Fruit fly (Drosophila melanogaster) whole organism, wandering third instar larva: ENCODE results near the gene fu.

Experiments used
- Abd-B ChIP-seq: fragments of >200 bp; optimal IDR thresholded peaks from 2 replicates; lab custom pipeline; 2017; ENCODE audit warnings: missing biosample characterization, missing genetic modification characterization
- CG32264 ChIP-seq: fragments of 200-800 bp; sonication (Bioruptor generic); optimal IDR thresholded peaks from 2 replicates; lab custom pipeline; 2016; ENCODE audit warnings: missing biosample characterization, missing genetic modification characterization
- CrebA ChIP-seq: fragments of 200-800 bp; sonication (Bioruptor generic); optimal IDR thresholded peaks from 2 replicates; lab custom pipeline; 2016; ENCODE audit warnings: missing biosample characterization, mild to moderate bottlenecking, missing genetic modification characterization, borderline replicate concordance
- Dif ChIP-seq: fragments of 200-275, 200-300 bp; sonication (Bioruptor generic); optimal IDR thresholded peaks from 2 replicates; lab custom pipeline; 2018; ENCODE audit warnings: missing biosample characterization, missing genetic modification characterization; ENCODE audit not compliant: partially characterized antibody
- GATAd ChIP-seq: sonication (Bioruptor generic); optimal IDR thresholded peaks from 2 replicates; lab custom pipeline; 2016; ENCODE audit warnings: missing biosample characterization, missing genetic modification characterization
- HLH106 ChIP-seq: fragments of 200-800 bp; optimal IDR thresholded peaks from 3 replicates; lab custom pipeline; 2019; ENCODE audit warnings: missing biosample characterization, mild to moderate bottlenecking, missing genetic modification characterization, moderate library complexity
- Hnf4 ChIP-seq: fragments of 200-800 bp; sonication (Bioruptor generic); optimal IDR thresholded peaks from 2 replicates; lab custom pipeline; 2016; ENCODE audit warnings: missing biosample characterization, mild to moderate bottlenecking, missing genetic modification characterization
- Hr78 ChIP-seq: fragments of >200 bp; optimal IDR thresholded peaks from 2 replicates; lab custom pipeline; 2017; ENCODE audit warnings: missing biosample characterization, missing genetic modification characterization
- Hr83 ChIP-seq: fragments of 200-300 bp; sonication (Bioruptor generic); optimal IDR thresholded peaks from 2 replicates; lab custom pipeline; 2016; ENCODE audit warnings: missing biosample characterization, mild to moderate bottlenecking, missing genetic modification characterization, moderate library complexity; ENCODE audit not compliant: poor library complexity, severe bottlenecking
- Jra ChIP-seq: sonication (Bioruptor generic); optimal IDR thresholded peaks from 2 replicates; lab custom pipeline; 2016; ENCODE audit warnings: missing biosample characterization, missing genetic modification characterization
- Myc ChIP-seq: fragments of >200 bp; optimal IDR thresholded peaks from 2 replicates; lab custom pipeline; 2017
- N ChIP-seq: fragments of >200 bp; optimal IDR thresholded peaks from 2 replicates; lab custom pipeline; 2018; ENCODE audit warnings: missing biosample characterization, missing external identifiers, missing genetic modification characterization
- Rel ChIP-seq, 2 experiments: fragments of 200-800 bp; sonication (Bioruptor generic) in 1 of 2; optimal IDR thresholded peaks; 2 replicates in 1 of 2; 3 replicates in 1 of 2; lab custom pipeline; 2016 to 2019; ENCODE audit warnings: mild to moderate bottlenecking in 2 of 2, missing biosample characterization in 2 of 2, missing genetic modification characterization in 2 of 2, moderate library complexity in 1 of 2
- br ChIP-seq: fragments of 200-800 bp; sonication (Bioruptor generic); optimal IDR thresholded peaks from 2 replicates; lab custom pipeline; 2016; ENCODE audit warnings: missing biosample characterization, missing genetic modification characterization
- brk ChIP-seq: fragments of 200-800 bp; sonication (Bioruptor generic); optimal IDR thresholded peaks from 2 replicates; lab custom pipeline; 2016; ENCODE audit warnings: missing biosample characterization, mild to moderate bottlenecking, missing genetic modification characterization
- dsf ChIP-seq: sonication (Bioruptor generic); optimal IDR thresholded peaks from 2 replicates; lab custom pipeline; 2016; ENCODE audit warnings: missing biosample characterization, missing genetic modification characterization, borderline replicate concordance
- foxo ChIP-seq, 2 experiments: fragments of 200-800 bp; sonication (Bioruptor generic); optimal IDR thresholded peaks; 2 replicates in 1 of 2; 3 replicates in 1 of 2; lab custom pipeline; 2016 to 2017; ENCODE audit warnings: missing biosample characterization in 2 of 2, missing genetic modification characterization in 2 of 2
- fru ChIP-seq: fragments of 200-800 bp; sonication (Bioruptor generic); optimal IDR thresholded peaks from 3 replicates; lab custom pipeline; 2016; ENCODE audit warnings: missing biosample characterization, mild to moderate bottlenecking, missing genetic modification characterization
- jim ChIP-seq: fragments of 175-275, 200-325 bp; sonication (Bioruptor generic); optimal IDR thresholded peaks from 2 replicates; lab custom pipeline; 2016; ENCODE audit warnings: missing biosample characterization, mild to moderate bottlenecking, missing genetic modification characterization
- lola ChIP-seq: fragments of >200 bp; optimal IDR thresholded peaks from 2 replicates; lab custom pipeline; 2017; ENCODE audit warnings: missing biosample characterization, missing genetic modification characterization
- pan ChIP-seq: fragments of >200 bp; optimal IDR thresholded peaks from 2 replicates; lab custom pipeline; 2017
- psq ChIP-seq: fragments of 200-800 bp; sonication (Bioruptor generic); optimal IDR thresholded peaks from 3 replicates; lab custom pipeline; 2017; ENCODE audit warnings: missing biosample characterization, mild to moderate bottlenecking, missing genetic modification characterization, moderate library complexity
- rgr ChIP-seq: fragments of 200-800 bp; sonication (Bioruptor generic); optimal IDR thresholded peaks from 3 replicates; lab custom pipeline; 2016; ENCODE audit warnings: missing biosample characterization, mild to moderate bottlenecking, missing genetic modification characterization
- sv ChIP-seq: fragments of 200-800 bp; sonication (Bioruptor generic); optimal IDR thresholded peaks from 3 replicates; lab custom pipeline; 2016; ENCODE audit warnings: missing biosample characterization, missing genetic modification characterization
- woc ChIP-seq: sonication (Bioruptor generic); optimal IDR thresholded peaks from 2 replicates; lab custom pipeline; 2016; ENCODE audit warnings: missing biosample characterization, mild to moderate bottlenecking, missing genetic modification characterization

Gene fu

dm6 chrX:18647961-18648360 is 9.6 kb upstream of the fu start, which contains the start of gene Nup35:
Gene Nup35, plus strand, starts transcription at chrX:18648182.
- TF ChIP-seq HLH106 (tag; lab: Kevin White, UChicago): no peak
- peak; percentile 24 for TF ChIP-seq Hr83 (GFP tag; lab: Kevin White, UChicago)
- TF ChIP-seq, all 38 proteins: peak for 1

- TF ChIP-seq dsf (GFP tag; lab: Kevin White, UChicago) (no peak), brk (GFP tag; lab: Kevin White, UChicago) (no peak), Rel (GFP tag; optimal IDR thresholded peaks at IDR 0.05; lab: Kevin White, UChicago) (no peak), Rel (tag; optimal IDR thresholded peaks at IDR 0.05; lab: Kevin White, UChicago) (peak; percentile 14), Dif (GFP tag; lab: Kevin White, UChicago) (peak; percentile 29), woc (no peak)
- TF ChIP-seq, all 38 proteins: peak for 2
Measured at dm6 chrX:18650252-18650651, 7.3 kb upstream of the fu start, which contains the start of gene Hou. Gene Hou, minus strand, starts transcription at chrX:18650444.

- TF ChIP-seq Rel (GFP tag; optimal IDR thresholded peaks at IDR 0.05; lab: Kevin White, UChicago) (no peak), Rel (tag; optimal IDR thresholded peaks at IDR 0.05; lab: Kevin White, UChicago) (peak; percentile 14), sv (GFP tag; lab: Kevin White, UChicago) (no peak), Myc (lab: Kevin White, UChicago) (peak; percentile 65)
Measured at dm6 chrX:18652879-18653278, 4.7 kb upstream of the fu start, which contains the start of gene Ing3. Gene Ing3, minus strand, starts transcription at chrX:18653091.

dm6 chrX:18657012-18657411 is 543 bp upstream of the fu start, which contains the start of gene CG6659:
Gene CG6659, minus strand, starts transcription at chrX:18657286.
- TF ChIP-seq pan (lab: Kevin White, UChicago) (no peak), Rel (GFP tag; optimal IDR thresholded peaks at IDR 0.05; lab: Kevin White, UChicago) (no peak), Rel (tag; optimal IDR thresholded peaks at IDR 0.05; lab: Kevin White, UChicago) (peak; percentile 88), N (GFP tag; lab: Kevin White, UChicago) (no peak), woc (peak; percentile 46), dsf (GFP tag; lab: Kevin White, UChicago) (no peak), HLH106 (tag; lab: Kevin White, UChicago) (no peak)

dm6 chrX:18662053-18662452 is 4.5 kb downstream of the fu start, which contains the start of gene CG6696:
Gene CG6696, minus strand, starts transcription at chrX:18662153.
- no peak for TF ChIP-seq woc

- TF ChIP-seq dsf (GFP tag; lab: Kevin White, UChicago) (no peak), CG32264 (GFP tag; lab: Kevin White, UChicago) (no peak), brk (GFP tag; lab: Kevin White, UChicago) (no peak), rgr (no peak), fru (GFP tag; lab: Kevin White, UChicago) (no peak), br (GFP tag; lab: Kevin White, UChicago) (no peak), woc (no peak), Myc (lab: Kevin White, UChicago) (no peak), CrebA (GFP tag; lab: Kevin White, UChicago) (no peak), GATAd (GFP tag; lab: Kevin White, UChicago) (no peak), Rel (GFP tag; optimal IDR thresholded peaks at IDR 0.05; lab: Kevin White, UChicago) (no peak), Rel (tag; optimal IDR thresholded peaks at IDR 0.05; lab: Kevin White, UChicago) (no peak), sv (GFP tag; lab: Kevin White, UChicago) (no peak), Hr78 (no peak), foxo (GFP tag; optimal IDR thresholded peaks at IDR 0.05; lab: Kevin White, UChicago) (no peak), Jra (GFP tag; lab: Kevin White, UChicago) (no peak), HLH106 (tag; lab: Kevin White, UChicago) (no peak), lola (GFP tag; lab: Kevin White, UChicago) (no peak), Hnf4 (GFP tag; lab: Kevin White, UChicago) (no peak)
Measured at dm6 chrX:18663362-18663761, 5.8 kb downstream of the fu start.

dm6 chrX:18665715-18666267 is 8.2 kb downstream of the fu start:
- TF ChIP-seq CrebA (GFP tag; lab: Kevin White, UChicago) (no peak), woc (no peak), fru (GFP tag; lab: Kevin White, UChicago) (no peak), psq (GFP tag; lab: Kevin White, UChicago) (no peak), Dif (GFP tag; lab: Kevin White, UChicago) (no peak), pan (lab: Kevin White, UChicago) (no peak), Abd-B (GFP tag; lab: Kevin White, UChicago) (no peak), br (GFP tag; lab: Kevin White, UChicago) (no peak), jim (GFP tag; lab: Kevin White, UChicago) (no peak), rgr (no peak), Hr83 (GFP tag; lab: Kevin White, UChicago) (no peak)
